Worm (Caenorhabditis elegans): Measurements from ENCODE around the gene ZK688.10.
A peak's percentile ranks its signal among the peaks of the same experiment; 100 is the strongest.

The ZK688.10 gene

DNA sequence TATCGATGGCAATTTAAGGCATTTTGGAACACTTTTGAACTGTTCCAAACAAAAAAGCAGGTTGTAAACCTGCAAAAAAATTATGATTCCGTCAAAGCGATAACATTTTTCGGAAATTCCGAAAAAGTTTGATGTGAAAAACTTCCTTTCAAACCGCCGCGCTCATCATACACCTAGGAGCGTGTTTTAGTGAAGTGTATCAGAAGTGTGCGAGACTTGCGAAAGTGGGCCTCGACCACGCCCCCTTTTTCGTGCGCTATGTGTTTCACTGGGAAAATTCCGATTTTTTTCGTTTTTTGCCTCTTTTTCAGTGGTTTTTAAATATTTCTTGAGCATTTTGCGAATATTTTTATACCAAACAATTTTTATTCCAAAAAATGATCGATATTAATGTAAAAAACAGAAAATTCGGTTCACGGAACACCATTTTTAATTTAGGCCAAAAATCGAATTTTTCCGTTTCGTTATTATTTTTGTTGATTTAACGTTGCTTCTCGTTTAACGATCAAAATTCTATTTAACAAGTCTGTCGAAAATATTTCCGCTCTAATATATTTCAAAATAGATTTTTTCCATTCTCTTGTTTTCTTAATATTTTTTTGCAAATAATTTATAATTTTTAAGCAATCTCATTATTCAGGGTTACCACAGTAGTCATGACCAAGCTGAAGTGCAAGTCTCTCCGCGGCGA is 42.2 kb downstream of the ZK688.10 start, which contains the start of gene rpl-35:
TSS of gene rpl-35 (plus strand) at position 641 of the 691 bp plus-strand sequence.
- TF ChIP-seq tbx-8 (GFP tag; optimal IDR thresholded peaks at IDR 0.05) (peak; percentile 85), elt-1 (tag; optimal IDR thresholded peaks at IDR 0.05; ENCODE audit: borderline replicate concordance, insufficient read depth) (peak; percentile 70), unc-120 (tag; optimal IDR thresholded peaks at IDR 0.05; ENCODE audit: poor library complexity, severe bottlenecking) (peak; percentile 95), ceh-39 (tag; optimal IDR thresholded peaks at IDR 0.05) (peak; percentile 97), ceh-43 (GFP tag; optimal IDR thresholded peaks at IDR 0.05) (peak; percentile 86), sem-2 (GFP tag; optimal IDR thresholded peaks at IDR 0.05) (peak; percentile 46), flh-1 (GFP tag; optimal IDR thresholded peaks at IDR 0.05) (peak; percentile 44), cnd-1 (tag; optimal IDR thresholded peaks at IDR 0.05) (peak; percentile 91), ztf-11 (tag; optimal IDR thresholded peaks at IDR 0.05) (peak; percentile 92), nhr-237 (tag; optimal IDR thresholded peaks at IDR 0.05) (peak; percentile 99), drap-1 (GFP tag; optimal IDR thresholded peaks at IDR 0.05) (peak; percentile 95), nhr-2 (tag; optimal IDR thresholded peaks at IDR 0.05) (peak; percentile 50), lin-13 (tag; optimal IDR thresholded peaks at IDR 0.05) (peak; percentile 100), snpc-4 (tag; optimal IDR thresholded peaks at IDR 0.05) (no peak), nhr-76 (tag; optimal IDR thresholded peaks at IDR 0.05) (peak; percentile 59), unc-39 (tag; optimal IDR thresholded peaks at IDR 0.05) (peak; percentile 72), mab-5 (tag; optimal IDR thresholded peaks at IDR 0.05) (peak; percentile 66), unc-62 (GFP tag; optimal IDR thresholded peaks at IDR 0.05) (peak; percentile 91), bed-3 (GFP tag; optimal IDR thresholded peaks at IDR 0.05) (peak; percentile 76), pha-4 (tag; optimal IDR thresholded peaks at IDR 0.05) (peak; percentile 99), nhr-28 (tag; optimal IDR thresholded peaks at IDR 0.05) (peak; percentile 85), sptf-1 (tag; optimal IDR thresholded peaks at IDR 0.05) (peak; percentile 97), ham-2 (GFP tag; optimal IDR thresholded peaks at IDR 0.05) (peak; percentile 78), M03D4.4 (tag; optimal IDR thresholded peaks at IDR 0.05) (peak; percentile 92), nhr-12 (tag; optimal IDR thresholded peaks at IDR 0.05) (peak; percentile 78), hlh-1 (tag; optimal IDR thresholded peaks at IDR 0.05) (peak; percentile 79), ces-1 (GFP tag; optimal IDR thresholded peaks at IDR 0.05) (peak; percentile 96), ceh-83 (GFP tag; optimal IDR thresholded peaks at IDR 0.05) (peak; percentile 80), elt-3 (tag; optimal IDR thresholded peaks at IDR 0.05) (peak; percentile 91), blmp-1 (tag; optimal IDR thresholded peaks at IDR 0.05) (peak; percentile 84), mls-2 (tag; optimal IDR thresholded peaks at IDR 0.05) (peak; percentile 91), lin-32 (GFP tag; optimal IDR thresholded peaks at IDR 0.05) (peak; percentile 58), lsy-2 (tag; optimal IDR thresholded peaks at IDR 0.05) (peak; percentile 95), zip-8 (tag; optimal IDR thresholded peaks at IDR 0.05) (peak; percentile 2), mep-1 (tag; optimal IDR thresholded peaks at IDR 0.05) (peak; percentile 100)

DNA sequence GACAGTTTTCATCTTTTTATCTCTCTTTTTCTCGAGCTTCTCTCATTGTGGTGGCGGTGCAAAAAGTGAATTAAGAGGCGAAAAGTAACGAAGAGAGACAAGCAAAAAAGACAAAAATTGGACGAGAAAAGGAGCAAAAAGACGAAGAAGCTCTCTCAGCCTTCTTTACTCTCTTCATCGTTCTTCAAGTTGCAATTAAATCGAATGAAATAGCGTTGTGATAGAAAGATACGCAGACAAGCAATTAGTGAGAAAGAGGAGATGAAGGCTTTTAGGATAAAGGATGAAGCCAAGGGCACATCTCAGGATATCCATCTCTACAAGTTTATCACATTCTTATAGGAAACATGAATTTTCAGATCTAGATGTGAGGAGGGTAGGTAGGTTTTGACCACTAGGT is 48.7 kb downstream of the ZK688.10 start:
- TF ChIP-seq ces-1 (GFP tag; optimal IDR thresholded peaks at IDR 0.05) (peak; percentile 91), lsy-2 (tag; optimal IDR thresholded peaks at IDR 0.05) (no peak)
